Worm (Caenorhabditis elegans): ENCODE results near the gene maa-1.

Gene maa-1

ce11 chrIII:11843007-11843406 lies 20.7 kb upstream of the maa-1 start:
- TF ChIP-seq nhr-237 (tag; optimal IDR thresholded peaks at IDR 0.05) (no peak), unc-62 (GFP tag; optimal IDR thresholded peaks at IDR 0.05) (no peak), ztf-11 (tag; optimal IDR thresholded peaks at IDR 0.05) (no peak)

- TF ChIP-seq ceh-39 (tag; optimal IDR thresholded peaks at IDR 0.05), result no peak
- TF ChIP-seq zip-8 (tag; optimal IDR thresholded peaks at IDR 0.05), result no peak
- TF ChIP-seq snpc-4 (tag; optimal IDR thresholded peaks at IDR 0.05), result no peak
- TF ChIP-seq nhr-76 (tag; optimal IDR thresholded peaks at IDR 0.05), result no peak
- TF ChIP-seq ceh-83 (GFP tag; optimal IDR thresholded peaks at IDR 0.05), result no peak
- no peak for TF ChIP-seq mls-2 (tag; optimal IDR thresholded peaks at IDR 0.05)
- no peak for TF ChIP-seq ceh-43 (GFP tag; optimal IDR thresholded peaks at IDR 0.05)
- TF ChIP-seq nhr-2 (tag; optimal IDR thresholded peaks at IDR 0.05), result no peak
- TF ChIP-seq mab-5 (tag; optimal IDR thresholded peaks at IDR 0.05), result no peak
- TF ChIP-seq flh-1 (GFP tag; optimal IDR thresholded peaks at IDR 0.05), result no peak
Measured at ce11 chrIII:11841728-11842127, 19.4 kb upstream of the maa-1 start.

- TF ChIP-seq flh-1 (GFP tag; optimal IDR thresholded peaks at IDR 0.05) (no peak), snpc-4 (tag; optimal IDR thresholded peaks at IDR 0.05) (no peak), ceh-39 (tag; optimal IDR thresholded peaks at IDR 0.05) (no peak), mls-2 (tag; optimal IDR thresholded peaks at IDR 0.05) (no peak), drap-1 (GFP tag; optimal IDR thresholded peaks at IDR 0.05) (no peak), bed-3 (GFP tag; optimal IDR thresholded peaks at IDR 0.05) (no peak), cnd-1 (tag; optimal IDR thresholded peaks at IDR 0.05) (no peak), zip-8 (tag; optimal IDR thresholded peaks at IDR 0.05) (no peak), ceh-83 (GFP tag; optimal IDR thresholded peaks at IDR 0.05) (no peak), ham-2 (GFP tag; optimal IDR thresholded peaks at IDR 0.05) (no peak), lsy-2 (tag; optimal IDR thresholded peaks at IDR 0.05) (no peak), nhr-2 (tag; optimal IDR thresholded peaks at IDR 0.05) (no peak), hlh-1 (tag; optimal IDR thresholded peaks at IDR 0.05) (no peak), unc-120 (tag; optimal IDR thresholded peaks at IDR 0.05; ENCODE audit: poor library complexity, severe bottlenecking) (no peak), M03D4.4 (tag; optimal IDR thresholded peaks at IDR 0.05) (no peak)
Measured at ce11 chrIII:11836734-11837133, 14.4 kb upstream of the maa-1 start.

ce11 chrIII:11836054-11836453 lies 13.7 kb upstream of the maa-1 start:
- TF ChIP-seq drap-1 (GFP tag; optimal IDR thresholded peaks at IDR 0.05), result no peak
- TF ChIP-seq nhr-237 (tag; optimal IDR thresholded peaks at IDR 0.05), result no peak
- TF ChIP-seq zip-8 (tag; optimal IDR thresholded peaks at IDR 0.05), result peak; percentile 31
- TF ChIP-seq ceh-83 (GFP tag; optimal IDR thresholded peaks at IDR 0.05), result no peak

- TF ChIP-seq hlh-1 (tag; optimal IDR thresholded peaks at IDR 0.05), result peak; percentile 9
- no peak for TF ChIP-seq ceh-83 (GFP tag; optimal IDR thresholded peaks at IDR 0.05)
- TF ChIP-seq unc-39 (tag; optimal IDR thresholded peaks at IDR 0.05), result no peak
Measured at ce11 chrIII:11834783-11835182, 12.5 kb upstream of the maa-1 start.

- TF ChIP-seq ceh-43 (GFP tag; optimal IDR thresholded peaks at IDR 0.05) (no peak), ceh-83 (GFP tag; optimal IDR thresholded peaks at IDR 0.05) (no peak), unc-120 (tag; optimal IDR thresholded peaks at IDR 0.05; ENCODE audit: poor library complexity, severe bottlenecking) (no peak), unc-62 (GFP tag; optimal IDR thresholded peaks at IDR 0.05) (no peak), blmp-1 (tag; optimal IDR thresholded peaks at IDR 0.05) (no peak), sptf-1 (tag; optimal IDR thresholded peaks at IDR 0.05) (peak; percentile 22), sem-2 (GFP tag; optimal IDR thresholded peaks at IDR 0.05) (no peak), M03D4.4 (tag; optimal IDR thresholded peaks at IDR 0.05) (no peak), mep-1 (tag; optimal IDR thresholded peaks at IDR 0.05) (no peak), ceh-39 (tag; optimal IDR thresholded peaks at IDR 0.05) (no peak), lin-32 (GFP tag; optimal IDR thresholded peaks at IDR 0.05) (no peak), bed-3 (GFP tag; optimal IDR thresholded peaks at IDR 0.05) (no peak), hlh-1 (tag; optimal IDR thresholded peaks at IDR 0.05) (peak; percentile 27), nhr-76 (tag; optimal IDR thresholded peaks at IDR 0.05) (no peak), elt-1 (tag; optimal IDR thresholded peaks at IDR 0.05; ENCODE audit: borderline replicate concordance, insufficient read depth) (no peak), unc-39 (tag; optimal IDR thresholded peaks at IDR 0.05) (no peak)
Measured at ce11 chrIII:11834168-11834567, 11.8 kb upstream of the maa-1 start.
